Worm (Caenorhabditis elegans) whole organism, young adult: ENCODE data around the gene ciao-2B.

ENCODE experiments used
- C17E4.6 ChIP-seq: fragments of 200-800 bp; sonication (Bioruptor generic); IDR thresholded peaks from 2 replicates; pipeline ENCODE4 v1.3.6; 2022; ENCODE audit warnings: missing genetic modification reagents, missing genetic modification characterization, missing compliant biosample characterization
- D2030.7 ChIP-seq: fragments of 200-800 bp; sonication (Bioruptor generic); IDR thresholded peaks from 2 replicates; pipeline ENCODE4 v1.3.6; 2022; ENCODE audit warnings: missing genetic modification reagents, missing genetic modification characterization, missing compliant biosample characterization
- F22D6.2 ChIP-seq: sonication (generic microtip); optimal IDR thresholded peaks from 2 replicates; lab custom pipeline; 2016; ENCODE audit warnings: mild to moderate bottlenecking, missing genetic modification characterization, missing compliant biosample characterization
- F33H1.4 ChIP-seq: fragments of 200-800 bp; sonication (Bioruptor generic); IDR thresholded peaks from 2 replicates; pipeline ENCODE4 v1.3.6; 2022; ENCODE audit warnings: missing genetic modification reagents, missing genetic modification characterization, missing compliant biosample characterization
- F52B5.7 ChIP-seq: sonication (generic microtip); optimal IDR thresholded peaks from 2 replicates; lab custom pipeline; 2016; ENCODE audit warnings: mild to moderate bottlenecking, missing genetic modification characterization, missing compliant biosample characterization
- K11D2.4 ChIP-seq: fragments of 200-800 bp; sonication (Bioruptor generic); IDR thresholded peaks from 2 replicates; pipeline ENCODE4 v1.3.6; 2022; ENCODE audit warnings: missing genetic modification reagents, missing genetic modification characterization, missing compliant biosample characterization
- T07F8.4 ChIP-seq: sonication (generic microtip); optimal IDR thresholded peaks from 2 replicates; lab custom pipeline; 2016; ENCODE audit warnings: mild to moderate bottlenecking, missing genetic modification characterization, moderate library complexity, missing compliant biosample characterization
- Y79H2A.3 ChIP-seq: fragments of 200-800 bp; sonication (Bioruptor generic); conservative IDR thresholded peaks from 2 replicates; pipeline ENCODE4 v1.3.6; 2022; ENCODE audit warnings: missing genetic modification reagents, missing genetic modification characterization, missing compliant biosample characterization
- ZK185.1 ChIP-seq: sonication (generic microtip); optimal IDR thresholded peaks from 2 replicates; lab custom pipeline; 2016; ENCODE audit warnings: mild to moderate bottlenecking, missing genetic modification characterization, missing compliant biosample characterization; ENCODE audit not compliant: poor library complexity, severe bottlenecking
- ama-1 ChIP-seq, 3 experiments: fragments of 150-350 bp in 1 of 3; sonication (generic microtip) in 2 of 3; optimal IDR thresholded peaks; 2 replicates each; lab custom pipeline; 2014 to 2018; ENCODE audit warnings: missing biosample characterization in 2 of 3, missing genetic modification characterization in 2 of 3, missing genetic modification reagents in 2 of 3
- aptf-3 ChIP-seq: fragments of 200-800 bp; sonication (Bioruptor generic); IDR thresholded peaks from 2 replicates; pipeline ENCODE4 v1.3.6; 2022; ENCODE audit warnings: missing genetic modification characterization, missing compliant biosample characterization
- atf-7 ChIP-seq: sonication (generic microtip); optimal IDR thresholded peaks from 2 replicates; lab custom pipeline; 2017; ENCODE audit warnings: mild to moderate bottlenecking, missing genetic modification characterization, missing compliant biosample characterization
- ccch-3 ChIP-seq: fragments of 200-800 bp; sonication (Bioruptor generic); optimal IDR thresholded peaks from 2 replicates; lab custom pipeline; 2018; ENCODE audit warnings: mild to moderate bottlenecking, missing genetic modification characterization, missing compliant biosample characterization
- cebp-2 ChIP-seq: fragments of 200-800 bp; sonication (Bioruptor generic); IDR thresholded peaks from 2 replicates; pipeline ENCODE4 v1.3.6; 2022; ENCODE audit warnings: missing genetic modification characterization, missing compliant biosample characterization
- ceh-40 ChIP-seq: fragments of 200-800 bp; sonication (Bioruptor generic); IDR thresholded peaks from 2 replicates; pipeline ENCODE4 v1.3.6; 2022; ENCODE audit warnings: missing genetic modification characterization, missing compliant biosample characterization
- ceh-91 ChIP-seq: fragments of 200-800 bp; sonication (Bioruptor generic); IDR thresholded peaks from 2 replicates; pipeline ENCODE4 v1.3.6; 2022; ENCODE audit warnings: missing genetic modification reagents, missing genetic modification characterization, missing compliant biosample characterization
- him-1 ChIP-seq: sonication (generic microtip); optimal IDR thresholded peaks from 2 replicates; lab custom pipeline; 2016; ENCODE audit warnings: missing genotype, missing genetic modification reagents, missing genetic modification characterization, missing compliant biosample characterization
- hlh-26 ChIP-seq: fragments of 200-800 bp; sonication (Bioruptor generic); conservative IDR thresholded peaks from 2 replicates; pipeline ENCODE4 v1.3.6; 2022; ENCODE audit warnings: missing genetic modification reagents, missing genetic modification characterization, missing compliant biosample characterization
- hrde-1 ChIP-seq: sonication (generic microtip); optimal IDR thresholded peaks from 2 replicates; lab custom pipeline; 2016; ENCODE audit warnings: missing genetic modification characterization, mild to moderate bottlenecking, missing compliant biosample characterization, moderate library complexity, missing genotype, missing genetic modification reagents, borderline replicate concordance
- let-607 ChIP-seq, 2 experiments: fragments of 200-800 bp in 1 of 2; sonication (Bioruptor generic) in 1 of 2; sonication (generic microtip) in 1 of 2; optimal IDR thresholded peaks; 2 replicates each; lab custom pipeline; 2016 to 2018; ENCODE audit warnings: mild to moderate bottlenecking in 2 of 2, missing compliant biosample characterization in 2 of 2, missing genetic modification characterization in 2 of 2, moderate library complexity in 2 of 2, missing genotype in 1 of 2
- lin-40 ChIP-seq: sonication (generic microtip); optimal IDR thresholded peaks from 2 replicates; lab custom pipeline; 2016; ENCODE audit warnings: missing genetic modification characterization, mild to moderate bottlenecking, missing compliant biosample characterization, missing genotype, missing genetic modification reagents
- lin-54 ChIP-seq: fragments of 200-800 bp; sonication (Bioruptor generic); optimal IDR thresholded peaks from 2 replicates; lab custom pipeline; 2018; ENCODE audit warnings: mild to moderate bottlenecking, missing genetic modification characterization, missing compliant biosample characterization
- lsl-1 ChIP-seq: fragments of 200-800 bp; sonication (Bioruptor generic); optimal IDR thresholded peaks from 2 replicates; lab custom pipeline; 2018; ENCODE audit warnings: mild to moderate bottlenecking, missing genetic modification characterization, moderate library complexity, missing compliant biosample characterization
- mel-28 ChIP-seq: sonication (generic microtip); optimal IDR thresholded peaks from 2 replicates; lab custom pipeline; 2016; ENCODE audit warnings: borderline replicate concordance, mild to moderate bottlenecking, missing genetic modification characterization, missing compliant biosample characterization
- mes-4 ChIP-seq: sonication (generic microtip); optimal IDR thresholded peaks from 2 replicates; lab custom pipeline; 2016; ENCODE audit warnings: missing genotype, missing genetic modification characterization, missing compliant biosample characterization
- nhr-120 ChIP-seq: fragments of 200-800 bp; sonication (Bioruptor generic); IDR thresholded peaks from 2 replicates; pipeline ENCODE4 v1.3.6; 2022; ENCODE audit warnings: missing genetic modification characterization, missing compliant biosample characterization
- rec-8 ChIP-seq, 2 experiments: sonication (generic microtip); optimal IDR thresholded peaks; 2 replicates each; lab custom pipeline; 2016; ENCODE audit warnings: mild to moderate bottlenecking in 2 of 2, missing genetic modification characterization in 2 of 2, missing genetic modification reagents in 2 of 2, missing genotype in 2 of 2, missing biosample characterization in 1 of 2, missing compliant biosample characterization in 1 of 2, moderate library complexity in 1 of 2
- repo-1 ChIP-seq: sonication (generic microtip); optimal IDR thresholded peaks from 2 replicates; lab custom pipeline; 2017; ENCODE audit warnings: mild to moderate bottlenecking, missing genetic modification characterization, missing compliant biosample characterization
- snpc-1.1 ChIP-seq: sonication (generic microtip); optimal IDR thresholded peaks from 2 replicates; lab custom pipeline; 2017; ENCODE audit warnings: missing genetic modification characterization, mild to moderate bottlenecking, missing compliant biosample characterization, antibody characterized with exemption, moderate library complexity, missing genotype, missing genetic modification reagents; ENCODE audit not compliant: insufficient read depth
- snpc-3.4 ChIP-seq: sonication (generic microtip); optimal IDR thresholded peaks from 2 replicates; lab custom pipeline; 2017; ENCODE audit warnings: missing genetic modification characterization, mild to moderate bottlenecking, missing compliant biosample characterization, antibody characterized with exemption, moderate library complexity, missing genotype, missing genetic modification reagents
- tbp1 ChIP-seq: fragments of 200-800 bp; sonication (Bioruptor generic); optimal IDR thresholded peaks from 2 replicates; lab custom pipeline; 2018; ENCODE audit warnings: mild to moderate bottlenecking, missing genetic modification characterization, missing compliant biosample characterization
- tlf-1 ChIP-seq: fragments of 200-800 bp; sonication (Bioruptor generic); optimal IDR thresholded peaks from 2 replicates; lab custom pipeline; 2018; ENCODE audit warnings: mild to moderate bottlenecking, missing genetic modification characterization, missing compliant biosample characterization
- xnd-1 ChIP-seq: sonication (generic microtip); optimal IDR thresholded peaks from 2 replicates; lab custom pipeline; 2016; ENCODE audit warnings: missing genotype, missing genetic modification reagents, missing genetic modification characterization, missing compliant biosample characterization
- zfh-2 ChIP-seq: fragments of 200-800 bp; sonication (Bioruptor generic); conservative IDR thresholded peaks from 2 replicates; pipeline ENCODE4 v1.3.6; 2022; ENCODE audit warnings: missing genetic modification reagents, missing genetic modification characterization, missing compliant biosample characterization
- ztf-26 ChIP-seq: sonication (generic microtip); optimal IDR thresholded peaks from 2 replicates; lab custom pipeline; 2017; ENCODE audit warnings: missing genetic modification characterization, missing compliant biosample characterization
- ztf-3 ChIP-seq: fragments of 200-800 bp; sonication (Bioruptor generic); optimal IDR thresholded peaks from 2 replicates; lab custom pipeline; 2018; ENCODE audit warnings: mild to moderate bottlenecking, missing genetic modification characterization, missing compliant biosample characterization

ciao-2B gene

DNA sequence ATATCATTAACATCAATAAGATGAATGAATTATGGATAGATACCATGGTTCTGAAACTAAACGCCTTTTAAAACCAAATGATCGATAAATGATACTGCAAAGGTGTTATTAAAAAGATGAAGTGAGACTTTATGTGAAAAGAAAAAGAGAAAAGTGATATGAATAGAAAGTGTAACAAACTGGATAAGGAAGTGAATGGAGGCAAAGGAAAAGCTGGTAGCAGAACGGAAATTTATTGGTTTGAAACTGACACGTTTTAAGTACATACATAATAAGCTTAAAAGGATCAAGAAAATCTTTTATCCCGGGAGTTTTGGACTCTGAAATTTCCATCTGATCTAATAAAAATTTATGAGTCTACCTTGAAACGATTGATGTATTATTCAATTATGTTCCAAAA lies 9.7 kb downstream of the ciao-2B start, which contains the start of gene bli-5:
bli-5 (minus strand) TSS at position 101 of the 400 bp plus-strand sequence.
- TF ChIP-seq tbp1 (GFP tag; lab: Kevin White, UChicago) (no peak), ZK185.1 (tag; lab: Kevin White, UChicago) (no peak), hrde-1 (tag; lab: Kevin White, UChicago) (no peak), K11D2.4 (GFP tag; lab: Robert Waterston, UW) (no peak), snpc-3.4 (tag; lab: Kevin White, UChicago) (no peak), ceh-40 (GFP tag; lab: Robert Waterston, UW) (no peak), mes-4 (tag; lab: Kevin White, UChicago) (no peak), snpc-1.1 (tag; lab: Kevin White, UChicago) (no peak), D2030.7 (GFP tag; lab: Robert Waterston, UW) (no peak), C17E4.6 (GFP tag; lab: Robert Waterston, UW) (no peak), cebp-2 (GFP tag; lab: Robert Waterston, UW) (no peak), zfh-2 (GFP tag; lab: Robert Waterston, UW) (no peak), F22D6.2 (no peak), ztf-26 (tag; lab: Kevin White, UChicago) (no peak), F33H1.4 (GFP tag; lab: Robert Waterston, UW) (no peak)

DNA sequence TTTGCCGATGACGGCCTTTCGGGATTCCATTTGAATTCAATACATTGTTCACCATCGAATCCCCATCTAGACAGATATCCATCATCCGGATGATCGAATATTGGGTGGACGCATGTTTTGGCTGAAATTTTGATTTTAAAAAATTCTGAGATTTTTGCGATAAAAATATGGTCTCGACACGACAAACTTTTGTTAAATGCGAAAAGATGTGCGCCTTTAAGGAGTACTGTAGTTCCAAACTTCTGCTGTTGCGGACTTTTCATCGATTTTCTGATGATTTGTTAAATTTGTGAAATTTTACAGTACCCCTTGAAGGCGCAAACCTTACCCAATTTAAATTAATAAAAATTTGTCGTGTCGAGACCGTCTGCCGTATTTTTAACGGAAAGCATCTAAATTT lies 11.5 kb downstream of the ciao-2B start:
- TF ChIP-seq him-1 (tag; lab: Kevin White, UChicago) = peak; percentile 30
- TF ChIP-seq ztf-3 (GFP tag; lab: Kevin White, UChicago) = no peak
- no peak for TF ChIP-seq aptf-3 (GFP tag; lab: Robert Waterston, UW)
- TF ChIP-seq rec-8 (tag; optimal IDR thresholded peaks at IDR 0.05; lab: Kevin White, UChicago) = no peak
- TF ChIP-seq F33H1.4 (GFP tag; lab: Robert Waterston, UW) = peak; percentile 52; the same call in 1 of the 2 replicates
- TF ChIP-seq lin-40 (tag; lab: Kevin White, UChicago) = no peak
- TF ChIP-seq ama-1 (optimal IDR thresholded peaks at IDR 0.05; lab: Kevin White, UChicago) = no peak
- TF ChIP-seq ama-1 (GFP tag; optimal IDR thresholded peaks at IDR 0.05; lab: Kevin White, UChicago) = no peak
- no peak for TF ChIP-seq F52B5.7
- no peak for TF ChIP-seq ceh-91 (GFP tag; lab: Robert Waterston, UW)
- TF ChIP-seq lin-54 = no peak
- no peak for TF ChIP-seq ZK185.1 (tag; lab: Kevin White, UChicago)
- peak; percentile 75 for TF ChIP-seq lsl-1
- no peak for TF ChIP-seq T07F8.4 (tag; lab: Kevin White, UChicago)
- TF ChIP-seq snpc-1.1 (tag; lab: Kevin White, UChicago) = no peak
- TF ChIP-seq nhr-120 (GFP tag; lab: Robert Waterston, UW) = no peak
- no peak for TF ChIP-seq ccch-3 (GFP tag; lab: Kevin White, UChicago)
- TF ChIP-seq atf-7 (tag; lab: Kevin White, UChicago) = no peak
- TF ChIP-seq repo-1 (tag; lab: Kevin White, UChicago) = no peak
- TF ChIP-seq tlf-1 (GFP tag; lab: Kevin White, UChicago) = no peak
- TF ChIP-seq mel-28 (tag; lab: Kevin White, UChicago) = no peak
- TF ChIP-seq xnd-1 (tag; lab: Kevin White, UChicago) = peak; percentile 21

DNA sequence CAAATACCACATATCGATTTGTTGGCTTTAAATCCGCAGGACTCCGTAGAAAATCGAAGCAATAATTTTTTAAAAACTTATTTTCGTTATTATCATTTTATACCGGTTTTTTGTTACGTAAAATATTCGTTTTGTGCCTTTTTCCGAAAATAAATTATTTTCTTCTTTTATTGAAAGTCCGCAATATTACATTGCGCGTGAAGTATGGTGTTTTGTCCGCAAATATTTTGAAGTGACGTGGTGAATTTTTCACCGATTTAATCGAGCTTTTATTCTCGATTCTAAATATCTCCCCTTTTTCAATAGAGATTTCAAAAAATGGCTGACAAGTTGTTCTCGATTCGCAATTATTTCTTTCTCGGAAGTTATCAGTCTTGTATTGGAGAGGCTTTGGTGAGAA lies 13.3 kb downstream of the ciao-2B start, which contains the start of gene cope-1:
cope-1 (plus strand) TSS at position 229 of the 400 bp plus-strand sequence.
- TF ChIP-seq hlh-26 (GFP tag; lab: Robert Waterston, UW) (no peak), Y79H2A.3 (GFP tag; lab: Robert Waterston, UW) (no peak), let-607 (tag; optimal IDR thresholded peaks at IDR 0.05; lab: Kevin White, UChicago) (peak in 1 of 2 experiments; percentile 61)
